Fruit fly (Drosophila melanogaster): ENCODE results near the gene CG5567.

Gene CG5567

DNA sequence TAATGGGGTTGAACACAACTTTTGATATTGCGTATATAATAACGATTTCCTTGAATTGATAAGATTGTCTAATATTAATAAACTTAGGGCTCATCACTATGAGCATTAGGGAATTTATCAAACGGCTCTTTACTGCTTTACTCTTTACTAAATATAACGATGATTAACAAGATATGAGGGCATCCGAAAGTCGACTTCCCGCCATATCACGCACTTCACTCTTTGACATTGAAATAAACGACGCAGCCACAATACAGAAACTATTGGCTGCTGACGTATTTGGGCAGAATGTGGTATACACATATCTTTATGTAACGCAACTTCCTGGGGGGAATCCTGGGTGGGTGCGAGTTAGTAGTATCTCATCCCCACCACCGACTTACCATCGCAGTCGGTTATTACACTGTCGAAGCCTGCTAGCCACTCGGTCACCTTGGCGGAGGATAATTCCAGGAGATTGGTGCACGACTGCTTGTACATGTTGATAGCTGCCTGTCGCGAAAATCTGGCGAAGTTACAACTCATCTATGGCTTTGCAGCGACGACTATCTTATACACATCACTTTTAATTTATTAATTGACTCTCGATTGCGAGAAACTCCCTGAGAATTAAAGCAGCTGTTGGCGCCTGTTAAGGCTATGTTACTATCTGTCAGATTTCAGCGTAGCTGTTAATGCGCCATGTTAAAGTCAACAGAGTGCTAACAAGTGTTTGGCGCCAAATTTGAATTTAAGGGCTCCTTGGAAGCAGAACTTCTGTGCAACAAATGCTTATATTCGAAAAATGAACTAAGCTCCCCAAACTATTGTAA is at the start of gene CG5567:
CG5567 (minus strand) TSS at position 653 of the 812 bp plus-strand sequence.
- no peak for TF ChIP-seq cyc (GFP tag; optimal IDR thresholded peaks at IDR 0.05)
- TF ChIP-seq eg (GFP tag; IDR thresholded peaks at IDR 0.05) = peak; percentile 33; the same call in 1 of the 3 replicates
- no peak for TF ChIP-seq Hr38 (GFP tag; optimal IDR thresholded peaks at IDR 0.05)
- TF ChIP-seq Hr4 (GFP tag; optimal IDR thresholded peaks at IDR 0.05) = no peak
- no peak for TF ChIP-seq fd85E (GFP tag; optimal IDR thresholded peaks at IDR 0.05)
- no peak for TF ChIP-seq fd59A (GFP tag; optimal IDR thresholded peaks at IDR 0.05)
- no peak for TF ChIP-seq CG7368 (GFP tag; optimal IDR thresholded peaks at IDR 0.05)
- TF ChIP-seq CG10631 (GFP tag; optimal IDR thresholded peaks at IDR 0.05) = no peak
- TF ChIP-seq lz (GFP tag; optimal IDR thresholded peaks at IDR 0.05) = no peak
- no peak for TF ChIP-seq ss (GFP tag; optimal IDR thresholded peaks at IDR 0.05)
- no peak for TF ChIP-seq CG34406 (GFP tag; optimal IDR thresholded peaks at IDR 0.05)
- no peak for TF ChIP-seq OdsH (GFP tag; optimal IDR thresholded peaks at IDR 0.05)
- TF ChIP-seq CG11902 (GFP tag; optimal IDR thresholded peaks at IDR 0.05) = no peak
- TF ChIP-seq CG11294 (GFP tag; IDR thresholded peaks at IDR 0.05) = no peak
- no peak for TF ChIP-seq CG1621 (tag; optimal IDR thresholded peaks at IDR 0.05)
- TF ChIP-seq CG16779 (tag; optimal IDR thresholded peaks at IDR 0.05) = no peak
- no peak for TF ChIP-seq vri (GFP tag; optimal IDR thresholded peaks at IDR 0.05)
- TF ChIP-seq dac (GFP tag; optimal IDR thresholded peaks at IDR 0.05) = no peak
- TF ChIP-seq Eip93F (GFP tag; optimal IDR thresholded peaks at IDR 0.05) = no peak
- TF ChIP-seq spab (GFP tag; optimal IDR thresholded peaks at IDR 0.05) = no peak
- no peak for TF ChIP-seq CG3919 (GFP tag; optimal IDR thresholded peaks at IDR 0.05)
- no peak for TF ChIP-seq Gug (GFP tag; IDR thresholded peaks at IDR 0.05)
- TF ChIP-seq Eip75B (GFP tag; optimal IDR thresholded peaks at IDR 0.05) = no peak
- TF ChIP-seq CG9139 (GFP tag; optimal IDR thresholded peaks at IDR 0.05) = no peak
- TF ChIP-seq Ets96B (tag; optimal IDR thresholded peaks at IDR 0.05) = no peak
- no peak for TF ChIP-seq CG10669 (GFP tag; optimal IDR thresholded peaks at IDR 0.05)
- TF ChIP-seq net (GFP tag; optimal IDR thresholded peaks at IDR 0.05) = no peak
- no peak for TF ChIP-seq CG6854 (GFP tag; optimal IDR thresholded peaks at IDR 0.05)
- no peak for TF ChIP-seq Lpt (GFP tag; optimal IDR thresholded peaks at IDR 0.05)
- peak; percentile 56 for TF ChIP-seq Eip78C (GFP tag)
- TF ChIP-seq CG6276 (GFP tag; optimal IDR thresholded peaks at IDR 0.05) = no peak
- TF ChIP-seq Smox (GFP tag; optimal IDR thresholded peaks at IDR 0.05) = no peak
- no peak for TF ChIP-seq CG8632 (GFP tag; optimal IDR thresholded peaks at IDR 0.05)
- no peak for TF ChIP-seq Ets21C (GFP tag; optimal IDR thresholded peaks at IDR 0.05)
- TF ChIP-seq acj6 (GFP tag; optimal IDR thresholded peaks at IDR 0.05) = no peak
- TF ChIP-seq CG8119 (GFP tag; IDR thresholded peaks at IDR 0.05) = no peak
- TF ChIP-seq Sox102F (GFP tag; optimal IDR thresholded peaks at IDR 0.05) = no peak
- no peak for TF ChIP-seq CG31627 (GFP tag; optimal IDR thresholded peaks at IDR 0.05)
- TF ChIP-seq CG3032 (tag; optimal IDR thresholded peaks at IDR 0.05) = peak; percentile 74
- no peak for TF ChIP-seq CG4318 (GFP tag; optimal IDR thresholded peaks at IDR 0.05)
- TF ChIP-seq Hr39 (GFP tag; optimal IDR thresholded peaks at IDR 0.05) = no peak
- TF ChIP-seq CG8319 (GFP tag; optimal IDR thresholded peaks at IDR 0.05) = no peak
- TF ChIP-seq esn (GFP tag; optimal IDR thresholded peaks at IDR 0.05) = peak; percentile 16
- TF ChIP-seq topi (GFP tag; optimal IDR thresholded peaks at IDR 0.05) = no peak
- no peak for TF ChIP-seq Blimp-1 (GFP tag; optimal IDR thresholded peaks at IDR 0.05)
- TF ChIP-seq pdm3 (GFP tag; optimal IDR thresholded peaks at IDR 0.05) = no peak
- no peak for TF ChIP-seq dsx (GFP tag; optimal IDR thresholded peaks at IDR 0.05; ENCODE audit: poor library complexity, severe bottlenecking)
- TF ChIP-seq CG15336 (GFP tag; IDR thresholded peaks at IDR 0.05) = no peak
- no peak for TF ChIP-seq Met (GFP tag; optimal IDR thresholded peaks at IDR 0.05)
- no peak for TF ChIP-seq CG6163 (GFP tag; IDR thresholded peaks at IDR 0.05)
- TF ChIP-seq achi (GFP tag; optimal IDR thresholded peaks at IDR 0.05) = peak; percentile 98
- TF ChIP-seq Sox14 (GFP tag; optimal IDR thresholded peaks at IDR 0.05) = peak; percentile 14

Data from whole organism, prepupa.